Worm (Caenorhabditis elegans): ENCODE data around the gene F59D6.1.

- TF ChIP-seq dao-5 (tag; optimal IDR thresholded peaks at IDR 0.05): no peak
- TF ChIP-seq him-1 (tag; optimal IDR thresholded peaks at IDR 0.05): no peak
- no peak for TF ChIP-seq W03F9.2 (tag; optimal IDR thresholded peaks at IDR 0.05)
Observed at ce11 chrV:3040930-3041329, 4.0 kb upstream of the F59D6.1 start.

Measured in whole organism, L4/young adult.